Fruit fly (Drosophila melanogaster) whole organism, prepupa: ENCODE data around the gene CG11583.
A peak's percentile ranks its signal among the peaks of the same experiment; 100 is the strongest.

Source experiments
- CG10631 ChIP-seq: fragments of 200-800 bp; sonication (Bioruptor generic); optimal IDR thresholded peaks from 2 replicates; lab custom pipeline; 2016; ENCODE audit warnings: missing biosample characterization, missing genetic modification characterization
- CG1621 ChIP-seq: fragments of 200-800 bp; sonication (Bioruptor generic); optimal IDR thresholded peaks from 3 replicates; lab custom pipeline; 2018; ENCODE audit warnings: missing biosample characterization, mild to moderate bottlenecking, missing genetic modification characterization
- CG3919 ChIP-seq: fragments of 200-800 bp; sonication (Bioruptor generic); optimal IDR thresholded peaks from 3 replicates; lab custom pipeline; 2016; ENCODE audit warnings: missing biosample characterization, missing genetic modification characterization
- CG6854 ChIP-seq: fragments of 200-800 bp; sonication (Bioruptor generic); optimal IDR thresholded peaks from 2 replicates; lab custom pipeline; 2017; ENCODE audit warnings: missing biosample characterization, mild to moderate bottlenecking, missing genetic modification characterization
- Lpt ChIP-seq: fragments of 200-800 bp; sonication (Bioruptor generic); optimal IDR thresholded peaks from 3 replicates; lab custom pipeline; 2016; ENCODE audit warnings: missing biosample characterization, missing genetic modification characterization
- Met ChIP-seq: fragments of 200-800 bp; sonication (Bioruptor generic); optimal IDR thresholded peaks from 3 replicates; lab custom pipeline; 2016; ENCODE audit warnings: missing biosample characterization, missing genetic modification characterization
- acj6 ChIP-seq: fragments of 200-800 bp; sonication (Bioruptor generic); optimal IDR thresholded peaks from 3 replicates; lab custom pipeline; 2016; ENCODE audit warnings: missing biosample characterization, missing genetic modification characterization
- eg ChIP-seq: fragments of 200-800 bp; sonication (Bioruptor generic); IDR thresholded peaks from 3 replicates; pipeline ENCODE4 v1.3.6; 2022; ENCODE audit warnings: missing biosample characterization, missing genetic modification characterization
- fd59A ChIP-seq: fragments of 200-800 bp; sonication (Bioruptor generic); optimal IDR thresholded peaks from 2 replicates; lab custom pipeline; 2017; ENCODE audit warnings: missing biosample characterization, mild to moderate bottlenecking, missing genetic modification characterization, missing genetic modification reagents
- pdm3 ChIP-seq: fragments of 200-800 bp; sonication (Bioruptor generic); optimal IDR thresholded peaks from 3 replicates; lab custom pipeline; 2016; ENCODE audit warnings: missing biosample characterization, missing genetic modification characterization
- svp ChIP-seq: fragments of 200-800 bp; sonication (Bioruptor generic); peaks from one replicate; lab custom pipeline; 2016; ENCODE audit warnings: missing biosample characterization, missing genetic modification characterization

dm6 chr3L:4304244-4304959, 21.8 kb upstream of the CG11583 start:
- TF ChIP-seq svp (peak; percentile 93), CG1621 (tag; lab: Kevin White, UChicago) (peak; percentile 63), Lpt (GFP tag; lab: Kevin White, UChicago) (peak; percentile 92), fd59A (peak; percentile 59), eg (GFP tag; lab: Robert Waterston, UW) (peak; percentile 96), CG10631 (GFP tag; lab: Kevin White, UChicago) (peak; percentile 84), Met (GFP tag; lab: Kevin White, UChicago) (peak; percentile 91), acj6 (GFP tag; lab: Kevin White, UChicago) (peak; percentile 85), CG3919 (GFP tag; lab: Kevin White, UChicago) (peak; percentile 92), pdm3 (peak; percentile 90), CG6854 (GFP tag; lab: Kevin White, UChicago) (peak; percentile 92)
